Worm (Caenorhabditis elegans) whole organism, midembryonic: ENCODE measurements around the gene T19B10.2.

Experiments
- T22C8.4 ChIP-seq: fragments of 200-800 bp; sonication (Bioruptor generic); IDR thresholded peaks from 2 replicates; pipeline ENCODE4 v1.3.6; 2022; ENCODE audit warnings: missing genetic modification characterization, missing compliant biosample characterization
- cog-1 ChIP-seq: sonication (generic microtip); optimal IDR thresholded peaks from 2 replicates; lab custom pipeline; 2016; ENCODE audit warnings: missing genetic modification characterization, missing compliant biosample characterization
- flt-1 ChIP-seq: fragments of 200-800 bp; sonication (Bioruptor generic); IDR thresholded peaks from 2 replicates; pipeline ENCODE4 v1.3.6; 2022; ENCODE audit warnings: missing genetic modification characterization, missing compliant biosample characterization
- klf-2 ChIP-seq: fragments of 200-800 bp; sonication (Bioruptor generic); conservative IDR thresholded peaks from 2 replicates; pipeline ENCODE4 v1.3.6; 2022; ENCODE audit warnings: missing genetic modification reagents, missing genetic modification characterization, missing compliant biosample characterization
- med-1 ChIP-seq: sonication (generic microtip); optimal IDR thresholded peaks from 2 replicates; lab custom pipeline; 2017; ENCODE audit warnings: missing genetic modification characterization, mild to moderate bottlenecking, missing compliant biosample characterization, antibody characterized with exemption, missing genetic modification reagents; ENCODE audit not compliant: insufficient read depth
- ref-1 ChIP-seq: fragments of 200-800 bp; sonication (Bioruptor generic); conservative IDR thresholded peaks from 2 replicates; pipeline ENCODE4 v1.3.6; 2022; ENCODE audit warnings: missing genetic modification reagents, missing genetic modification characterization, missing compliant biosample characterization
- tab-1 ChIP-seq: fragments of 200-800 bp; sonication (Bioruptor generic); IDR thresholded peaks from 2 replicates; pipeline ENCODE4 v1.3.6; 2022; ENCODE audit warnings: missing genetic modification characterization, missing compliant biosample characterization
- ztf-23 ChIP-seq: fragments of 200-800 bp; sonication (Bioruptor generic); IDR thresholded peaks from 2 replicates; pipeline ENCODE4 v1.3.6; 2022; ENCODE audit warnings: missing genetic modification reagents, missing genetic modification characterization, missing compliant biosample characterization
- ztf-29 ChIP-seq: fragments of 200-800 bp; sonication (Bioruptor generic); IDR thresholded peaks from 2 replicates; pipeline ENCODE4 v1.3.6; 2022; ENCODE audit warnings: missing genetic modification reagents, missing genetic modification characterization, missing compliant biosample characterization

T19B10.2 gene

ce11 chrV:11241580-11241979 is 20.5 kb downstream of the T19B10.2 start, which contains the start of gene pgap-1:
TSS of gene pgap-1 (plus strand) at chrV:11241880.
- no peak for TF ChIP-seq med-1
- TF ChIP-seq cog-1 = no peak
- TF ChIP-seq ref-1 (GFP tag; lab: Robert Waterston, UW) = no peak
- no peak for TF ChIP-seq tab-1
- TF ChIP-seq T22C8.4 (GFP tag; lab: Robert Waterston, UW) = no peak
- no peak for TF ChIP-seq ztf-23
- TF ChIP-seq ztf-29 (GFP tag; lab: Robert Waterston, UW) = no peak
- TF ChIP-seq klf-2 (GFP tag; lab: Robert Waterston, UW) = no peak
- TF ChIP-seq flt-1 (GFP tag; lab: Robert Waterston, UW) = no peak

DNA sequence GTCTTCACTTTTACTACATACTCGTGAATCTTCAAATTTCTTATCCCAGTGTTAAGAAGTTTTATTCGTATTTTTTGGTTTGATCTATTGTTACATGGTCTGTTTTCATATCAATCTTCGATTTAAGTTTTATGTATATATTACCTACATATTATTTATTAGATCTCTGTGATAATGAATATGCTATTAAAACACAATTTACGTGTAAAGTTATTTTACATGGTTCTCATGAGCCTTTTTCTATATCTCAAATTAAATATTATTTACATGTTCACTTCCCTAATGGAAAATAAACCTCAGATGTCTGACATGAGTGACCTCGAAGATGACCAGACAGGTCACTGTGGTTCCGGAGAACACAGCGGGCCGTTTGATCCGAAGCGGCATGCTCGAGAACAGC is 23.4 kb downstream of the T19B10.2 start, which contains the start of gene mxl-1:
Gene mxl-1, plus strand, starts transcription at position 301 of the 400 bp plus-strand sequence.
- TF ChIP-seq tab-1 = no peak
- no peak for TF ChIP-seq ztf-29 (GFP tag; lab: Robert Waterston, UW)
- TF ChIP-seq flt-1 (GFP tag; lab: Robert Waterston, UW) = no peak
- TF ChIP-seq ztf-23 = no peak
- TF ChIP-seq klf-2 (GFP tag; lab: Robert Waterston, UW) = no peak
- TF ChIP-seq T22C8.4 (GFP tag; lab: Robert Waterston, UW) = no peak
- no peak for TF ChIP-seq med-1
- no peak for TF ChIP-seq cog-1
- TF ChIP-seq ref-1 (GFP tag; lab: Robert Waterston, UW) = no peak

DNA sequence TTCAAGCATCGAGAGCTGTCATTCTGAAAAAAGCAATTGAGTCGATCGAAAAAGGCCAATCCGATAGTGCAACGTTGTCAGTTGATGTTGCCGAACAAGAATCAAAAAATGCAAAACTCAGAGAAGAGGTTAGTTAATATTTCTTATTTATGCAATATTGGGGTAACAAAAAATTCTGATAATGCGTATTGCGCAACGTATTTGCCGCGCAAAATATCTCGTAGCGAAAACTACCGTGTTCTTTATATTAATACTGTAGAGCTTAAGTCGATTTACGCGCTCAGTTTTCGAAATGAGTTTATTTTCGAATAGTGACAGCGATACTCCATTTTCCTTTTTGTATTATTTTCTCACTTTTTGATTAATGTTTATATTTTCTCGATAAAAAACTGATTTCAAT is 23.9 kb downstream of the T19B10.2 start:
- TF ChIP-seq T22C8.4 (GFP tag; lab: Robert Waterston, UW) (no peak), ztf-23 (no peak), ztf-29 (GFP tag; lab: Robert Waterston, UW) (no peak), cog-1 (no peak), ref-1 (GFP tag; lab: Robert Waterston, UW) (no peak), med-1 (no peak), tab-1 (no peak), flt-1 (GFP tag; lab: Robert Waterston, UW) (no peak), klf-2 (GFP tag; lab: Robert Waterston, UW) (no peak)

- TF ChIP-seq tab-1 (no peak), ztf-23 (no peak), flt-1 (GFP tag; lab: Robert Waterston, UW) (no peak), ref-1 (GFP tag; lab: Robert Waterston, UW) (no peak), klf-2 (GFP tag; lab: Robert Waterston, UW) (no peak), cog-1 (no peak), ztf-29 (GFP tag; lab: Robert Waterston, UW) (no peak), med-1 (no peak), T22C8.4 (GFP tag; lab: Robert Waterston, UW) (no peak)
Measured at ce11 chrV:11247846-11248245, 26.7 kb downstream of the T19B10.2 start, which contains the start of gene mam-4. TSS of gene mam-4 (plus strand) at chrV:11248146.

- TF ChIP-seq flt-1 (GFP tag; lab: Robert Waterston, UW) (no peak), T22C8.4 (GFP tag; lab: Robert Waterston, UW) (no peak), cog-1 (no peak), ztf-29 (GFP tag; lab: Robert Waterston, UW) (no peak), ztf-23 (no peak), klf-2 (GFP tag; lab: Robert Waterston, UW) (no peak), ref-1 (GFP tag; lab: Robert Waterston, UW) (no peak), med-1 (no peak), tab-1 (no peak)
Measured at ce11 chrV:11250735-11251134, 29.6 kb downstream of the T19B10.2 start, which contains the start of gene T19B10.12. TSS of gene T19B10.12 (plus strand) at chrV:11251035.

DNA sequence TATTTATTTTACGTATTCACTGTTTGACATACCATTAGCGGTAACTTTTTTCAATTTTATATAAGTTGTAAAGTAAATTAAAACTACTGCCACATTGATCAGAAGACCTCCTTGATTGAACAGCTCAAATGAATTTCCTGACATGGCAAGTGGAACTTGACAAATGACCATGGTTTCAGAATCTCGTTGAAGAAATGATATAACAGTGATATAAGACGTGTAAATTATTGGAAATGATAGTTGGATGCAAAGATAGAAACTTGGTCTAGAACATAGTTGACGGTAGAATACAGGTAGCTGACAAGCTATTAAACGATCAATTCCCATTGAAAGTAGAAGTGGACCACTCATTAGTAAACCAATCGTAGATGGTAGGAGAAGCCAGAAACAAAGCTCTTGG is 30.7 kb downstream of the T19B10.2 start:
- TF ChIP-seq med-1 (no peak), tab-1 (no peak), ztf-29 (GFP tag; lab: Robert Waterston, UW) (no peak), flt-1 (GFP tag; lab: Robert Waterston, UW) (no peak), klf-2 (GFP tag; lab: Robert Waterston, UW) (no peak), T22C8.4 (GFP tag; lab: Robert Waterston, UW) (no peak), ref-1 (GFP tag; lab: Robert Waterston, UW) (no peak), ztf-23 (no peak)

ce11 chrV:11252429-11252828 is 31.3 kb downstream of the T19B10.2 start, which contains the start of gene srsx-33:
TSS of gene srsx-33 (minus strand) at chrV:11252529.
- no peak for TF ChIP-seq T22C8.4 (GFP tag; lab: Robert Waterston, UW)
- TF ChIP-seq cog-1 = no peak
- TF ChIP-seq tab-1 = no peak
- TF ChIP-seq klf-2 (GFP tag; lab: Robert Waterston, UW) = no peak
- no peak for TF ChIP-seq ref-1 (GFP tag; lab: Robert Waterston, UW)
- TF ChIP-seq ztf-23 = no peak
- TF ChIP-seq flt-1 (GFP tag; lab: Robert Waterston, UW) = no peak
- TF ChIP-seq med-1 = no peak
- no peak for TF ChIP-seq ztf-29 (GFP tag; lab: Robert Waterston, UW)

DNA sequence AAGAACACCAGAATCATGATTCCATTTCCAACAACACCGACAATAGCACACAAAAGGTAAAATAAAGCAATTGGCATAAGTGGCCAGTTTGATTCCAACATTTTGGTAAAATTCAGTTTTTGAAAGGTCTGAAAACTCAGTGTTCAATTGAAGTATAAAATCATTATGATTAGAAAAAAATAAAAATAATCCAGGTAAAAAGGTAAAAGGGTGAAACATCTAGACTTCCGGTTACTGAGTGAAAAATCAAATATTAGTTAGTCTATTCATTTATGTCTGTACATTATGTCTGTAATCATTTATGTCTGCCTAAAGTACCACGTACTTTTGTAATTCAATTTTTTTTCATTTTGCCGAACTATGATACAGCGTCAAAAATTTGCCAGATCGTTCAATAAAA is 33.9 kb downstream of the T19B10.2 start, which contains the start of gene srsx-31:
Gene srsx-31, minus strand, starts transcription at position 101 of the 400 bp plus-strand sequence.
- TF ChIP-seq flt-1 (GFP tag; lab: Robert Waterston, UW) (no peak), ref-1 (GFP tag; lab: Robert Waterston, UW) (no peak), ztf-29 (GFP tag; lab: Robert Waterston, UW) (no peak), cog-1 (no peak), T22C8.4 (GFP tag; lab: Robert Waterston, UW) (no peak)

DNA sequence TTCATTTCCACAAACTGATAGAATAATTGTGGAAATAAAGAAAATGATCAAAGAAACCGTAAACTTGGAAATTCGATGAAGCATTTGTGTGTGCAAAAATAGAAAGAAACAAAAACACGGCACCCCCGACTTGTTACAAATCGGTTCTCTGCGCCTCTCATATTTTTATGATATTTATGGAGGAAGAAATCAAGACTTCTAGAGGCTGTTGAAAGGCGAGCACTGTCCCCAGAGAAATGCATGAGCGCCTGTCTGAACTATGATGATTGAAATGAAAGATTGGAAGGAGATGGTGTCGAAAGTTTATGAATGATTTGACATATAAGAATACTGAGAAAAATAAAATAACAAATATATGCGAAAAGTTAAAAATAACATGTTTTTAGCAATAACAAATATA is 37.8 kb downstream of the T19B10.2 start, which contains the start of gene lgc-36:
Gene lgc-36, minus strand, starts transcription at position 101 of the 400 bp plus-strand sequence.
- TF ChIP-seq ztf-23 = no peak
- no peak for TF ChIP-seq klf-2 (GFP tag; lab: Robert Waterston, UW)
- TF ChIP-seq ref-1 (GFP tag; lab: Robert Waterston, UW) = no peak
- no peak for TF ChIP-seq flt-1 (GFP tag; lab: Robert Waterston, UW)
- no peak for TF ChIP-seq med-1
- TF ChIP-seq T22C8.4 (GFP tag; lab: Robert Waterston, UW) = no peak
- TF ChIP-seq ztf-29 (GFP tag; lab: Robert Waterston, UW) = no peak
- TF ChIP-seq cog-1 = no peak
- no peak for TF ChIP-seq tab-1

DNA sequence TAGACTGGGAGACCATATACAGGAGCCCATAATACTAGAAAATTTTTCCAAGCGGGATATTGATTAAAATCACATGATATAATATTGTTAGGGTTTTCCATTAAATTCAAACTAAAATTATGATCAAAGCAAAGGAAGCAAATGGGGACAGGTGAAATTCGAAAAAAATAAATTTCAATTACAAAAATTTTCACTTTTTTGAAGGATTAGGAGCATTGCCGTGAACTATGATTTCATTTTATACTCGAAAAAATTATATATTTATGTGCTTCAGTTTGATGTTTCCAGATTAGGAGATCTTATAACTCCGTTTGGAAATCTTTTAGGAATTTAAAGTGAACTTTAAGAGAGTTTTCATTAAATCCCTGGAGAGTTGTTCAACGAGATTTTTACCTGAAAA is 39.5 kb downstream of the T19B10.2 start, which contains the start of gene F07B10.7:
Gene F07B10.7, minus strand, starts transcription at position 101 of the 400 bp plus-strand sequence.
- TF ChIP-seq cog-1 (no peak), ztf-29 (GFP tag; lab: Robert Waterston, UW) (no peak), klf-2 (GFP tag; lab: Robert Waterston, UW) (no peak), med-1 (no peak), ref-1 (GFP tag; lab: Robert Waterston, UW) (no peak), tab-1 (no peak), T22C8.4 (GFP tag; lab: Robert Waterston, UW) (no peak), flt-1 (GFP tag; lab: Robert Waterston, UW) (no peak), ztf-23 (no peak)
